Worm (Caenorhabditis elegans) whole organism, L1 larva: Measurements from ENCODE around the gene T03F6.3.

Experiments used
- aha-1 ChIP-seq: fragments of 150-350 bp; optimal IDR thresholded peaks from 2 replicates; lab custom pipeline; 2014; ENCODE audit warnings: missing biosample characterization, missing genetic modification characterization
- alr-1 ChIP-seq: fragments of 200-800 bp; sonication (Bioruptor generic); optimal IDR thresholded peaks from 2 replicates; lab custom pipeline; 2018; ENCODE audit warnings: borderline replicate concordance, mild to moderate bottlenecking, missing genetic modification characterization, missing compliant biosample characterization
- blmp-1 ChIP-seq: fragments of 150-350 bp; optimal IDR thresholded peaks from 2 replicates; lab custom pipeline; 2014; ENCODE audit warnings: missing biosample characterization, missing genetic modification characterization
- ceh-88 ChIP-seq: fragments of 200-800 bp; sonication (Bioruptor generic); IDR thresholded peaks from 2 replicates; pipeline ENCODE4 v1.3.6; 2022; ENCODE audit warnings: missing genetic modification characterization, missing compliant biosample characterization
- dpl-1 ChIP-seq, 3 experiments: fragments of 150-350 bp in 2 of 3; sonication (generic microtip) in 1 of 3; optimal IDR thresholded peaks; 2 replicates each; lab custom pipeline; 2014 to 2017; ENCODE audit warnings: missing biosample characterization in 3 of 3, missing genetic modification characterization in 3 of 3, missing genetic modification reagents in 3 of 3
- dsc-1 ChIP-seq: sonication (generic microtip); optimal IDR thresholded peaks from 2 replicates; lab custom pipeline; 2016; ENCODE audit warnings: mild to moderate bottlenecking, missing genetic modification characterization, missing compliant biosample characterization
- efl-1 ChIP-seq, 4 experiments: fragments of 150-350 bp; optimal IDR thresholded peaks in 3 of 4; peaks in 1 of 4; 1 replicate in 1 of 4; 2 replicates in 3 of 4; lab custom pipeline; 2014; ENCODE audit warnings: missing biosample characterization in 2 of 4, missing genetic modification characterization in 2 of 4, missing genetic modification reagents in 2 of 4
- efl-3 ChIP-seq: fragments of 200-800 bp; sonication (Bioruptor generic); optimal IDR thresholded peaks from 2 replicates; lab custom pipeline; 2018; ENCODE audit warnings: mild to moderate bottlenecking, missing genetic modification characterization, missing compliant biosample characterization
- egl-13 ChIP-seq: sonication (generic microtip); optimal IDR thresholded peaks from 2 replicates; lab custom pipeline; 2016; ENCODE audit warnings: missing genotype, missing genetic modification reagents, missing genetic modification characterization, missing compliant biosample characterization
- egl-27 ChIP-seq, 2 experiments: fragments of 150-350 bp in 1 of 2; sonication (generic microtip); optimal IDR thresholded peaks; 3 replicates each; lab custom pipeline; 2017 to 2018; ENCODE audit warnings: missing biosample characterization in 2 of 2, missing genetic modification characterization in 2 of 2, missing genetic modification reagents in 2 of 2
- elt-2 ChIP-seq: sonication (generic microtip); optimal IDR thresholded peaks from 2 replicates; lab custom pipeline; 2016; ENCODE audit warnings: missing genetic modification characterization, mild to moderate bottlenecking, inconsistent platforms, missing compliant biosample characterization, missing genetic modification reagents
- elt-3 ChIP-seq, 6 experiments: fragments of 150-350 bp in 1 of 6; sonication (generic microtip); optimal IDR thresholded peaks; 2 replicates each; lab custom pipeline; 2017 to 2018; ENCODE audit warnings: missing biosample characterization in 6 of 6, missing genetic modification characterization in 6 of 6, inconsistent platforms in 1 of 6
- ets-5 ChIP-seq: fragments of 200-800 bp; sonication (Bioruptor generic); IDR thresholded peaks from 2 replicates; pipeline ENCODE4 v1.3.6; 2022; ENCODE audit warnings: missing genetic modification characterization, missing compliant biosample characterization
- fkh-10 ChIP-seq: sonication (generic microtip); optimal IDR thresholded peaks from 2 replicates; lab custom pipeline; 2017; ENCODE audit warnings: missing biosample characterization, missing genetic modification reagents, missing genetic modification characterization
- fkh-4 ChIP-seq: sonication (generic microtip); optimal IDR thresholded peaks from 2 replicates; lab custom pipeline; 2016; ENCODE audit warnings: missing compliant biosample characterization, missing genetic modification characterization, borderline replicate concordance
- fkh-8 ChIP-seq: sonication (generic microtip); optimal IDR thresholded peaks from 2 replicates; lab custom pipeline; 2016; ENCODE audit warnings: mild to moderate bottlenecking, missing genetic modification characterization, missing compliant biosample characterization
- fos-1 ChIP-seq: fragments of 150-350 bp; optimal IDR thresholded peaks from 2 replicates; lab custom pipeline; 2014; ENCODE audit warnings: missing biosample characterization, missing genetic modification characterization
- hlh-17 ChIP-seq: fragments of 200-800 bp; sonication (Bioruptor generic); optimal IDR thresholded peaks from 2 replicates; lab custom pipeline; 2018; ENCODE audit warnings: missing genetic modification characterization, mild to moderate bottlenecking, missing compliant biosample characterization, moderate library complexity, borderline replicate concordance
- isw-1 ChIP-seq: fragments of 200-800 bp; sonication (Bioruptor generic); IDR thresholded peaks from 2 replicates; pipeline ENCODE4 v1.3.6; 2022; ENCODE audit warnings: missing genetic modification characterization, missing compliant biosample characterization
- jun-1 ChIP-seq: fragments of 150-350 bp; optimal IDR thresholded peaks from 2 replicates; lab custom pipeline; 2014; ENCODE audit warnings: missing biosample characterization, missing genetic modification reagents, missing genetic modification characterization
- lin-13 ChIP-seq: fragments of 150-350 bp; optimal IDR thresholded peaks from 2 replicates; lab custom pipeline; 2014; ENCODE audit warnings: missing biosample characterization, missing genetic modification reagents, missing genetic modification characterization
- lin-35 ChIP-seq, 2 experiments: fragments of 150-350 bp; optimal IDR thresholded peaks; 2 replicates each; lab custom pipeline; 2014; ENCODE audit warnings: missing biosample characterization in 2 of 2, missing genetic modification characterization in 2 of 2, missing genetic modification reagents in 2 of 2
- mep-1 ChIP-seq: fragments of 150-350 bp; optimal IDR thresholded peaks from 2 replicates; lab custom pipeline; 2014; ENCODE audit warnings: missing biosample characterization, missing genetic modification characterization
- nhr-11 ChIP-seq: fragments of 150-350 bp; optimal IDR thresholded peaks from 2 replicates; lab custom pipeline; 2014; ENCODE audit warnings: missing biosample characterization, missing genetic modification characterization
- nhr-12 ChIP-seq: sonication (generic microtip); optimal IDR thresholded peaks from 2 replicates; lab custom pipeline; 2017; ENCODE audit warnings: missing biosample characterization, missing genetic modification characterization
- nhr-19 ChIP-seq: fragments of 200-800 bp; sonication (Bioruptor generic); conservative IDR thresholded peaks from 2 replicates; pipeline ENCODE4 v1.3.6; 2022; ENCODE audit warnings: missing genetic modification characterization, missing compliant biosample characterization
- nhr-237 ChIP-seq: fragments of 150-350 bp; optimal IDR thresholded peaks from 2 replicates; lab custom pipeline; 2014; ENCODE audit warnings: missing biosample characterization, missing genetic modification characterization
- nhr-47 ChIP-seq: sonication (generic microtip); optimal IDR thresholded peaks from 2 replicates; lab custom pipeline; 2016; ENCODE audit warnings: mild to moderate bottlenecking, missing genetic modification characterization, moderate library complexity, missing compliant biosample characterization
- nhr-76 ChIP-seq: sonication (generic microtip); optimal IDR thresholded peaks from 2 replicates; lab custom pipeline; 2017; ENCODE audit warnings: missing biosample characterization, missing genetic modification characterization
- nhr-77 ChIP-seq: fragments of 150-350 bp; optimal IDR thresholded peaks from 2 replicates; lab custom pipeline; 2014; ENCODE audit warnings: missing biosample characterization, missing genetic modification characterization
- nhr-84 ChIP-seq: sonication (generic microtip); optimal IDR thresholded peaks from 2 replicates; lab custom pipeline; 2017; ENCODE audit warnings: missing biosample characterization, missing genetic modification characterization
- nhr-85 ChIP-seq: sonication (generic microtip); peaks from one replicate; lab custom pipeline; 2016; ENCODE audit warnings: missing genetic modification characterization, inconsistent platforms, missing compliant biosample characterization
- pag-3 ChIP-seq: sonication (generic microtip); optimal IDR thresholded peaks from 2 replicates; lab custom pipeline; 2017; ENCODE audit warnings: missing genetic modification characterization, mild to moderate bottlenecking, missing compliant biosample characterization, antibody characterized with exemption, borderline replicate concordance; ENCODE audit not compliant: insufficient read depth
- pax-3 ChIP-seq: fragments of 200-800 bp; sonication (Bioruptor generic); optimal IDR thresholded peaks from 2 replicates; lab custom pipeline; 2018; ENCODE audit warnings: mild to moderate bottlenecking, missing genetic modification characterization, moderate library complexity, missing compliant biosample characterization
- pqm-1 ChIP-seq: sonication (generic microtip); optimal IDR thresholded peaks from 3 replicates; lab custom pipeline; 2017; ENCODE audit warnings: missing biosample characterization, missing genetic modification characterization
- rnt-1 ChIP-seq: sonication (generic microtip); optimal IDR thresholded peaks from 2 replicates; lab custom pipeline; 2016; ENCODE audit warnings: mild to moderate bottlenecking, missing genetic modification characterization, moderate library complexity, missing compliant biosample characterization
- skn-1 ChIP-seq: fragments of 150-350 bp; optimal IDR thresholded peaks from 2 replicates; lab custom pipeline; 2014; ENCODE audit warnings: missing biosample characterization, missing genetic modification characterization
- snu-23 ChIP-seq: sonication (generic microtip); optimal IDR thresholded peaks from 2 replicates; lab custom pipeline; 2016; ENCODE audit warnings: missing genetic modification characterization, missing compliant biosample characterization
- sox-4 ChIP-seq: sonication (generic microtip); optimal IDR thresholded peaks from 2 replicates; lab custom pipeline; 2016; ENCODE audit warnings: missing genetic modification characterization, missing compliant biosample characterization
- sptf-1 ChIP-seq: fragments of 150-350 bp; optimal IDR thresholded peaks from 2 replicates; lab custom pipeline; 2014; ENCODE audit warnings: missing biosample characterization, missing genetic modification characterization
- swsn-7 ChIP-seq: sonication (generic microtip); optimal IDR thresholded peaks from 2 replicates; lab custom pipeline; 2016; ENCODE audit warnings: missing genetic modification characterization, missing compliant biosample characterization
- tlp-1 ChIP-seq: fragments of 150-350 bp; optimal IDR thresholded peaks from 2 replicates; lab custom pipeline; 2014; ENCODE audit warnings: missing biosample characterization, missing genetic modification characterization
- unc-130 ChIP-seq: fragments of 150-350 bp; optimal IDR thresholded peaks from 2 replicates; lab custom pipeline; 2017; ENCODE audit warnings: missing biosample characterization, missing genetic modification characterization, inconsistent platforms
- unc-30 ChIP-seq: sonication (generic microtip); optimal IDR thresholded peaks from 2 replicates; lab custom pipeline; 2017; ENCODE audit warnings: missing biosample characterization, missing genetic modification characterization
- unc-98 ChIP-seq: fragments of 200-800 bp; sonication (Bioruptor generic); IDR thresholded peaks from 2 replicates; pipeline ENCODE4 v1.3.6; 2022; ENCODE audit warnings: missing genetic modification characterization, missing compliant biosample characterization
- vab-15 ChIP-seq: sonication (generic microtip); optimal IDR thresholded peaks from 2 replicates; lab custom pipeline; 2017; ENCODE audit warnings: missing genotype, mild to moderate bottlenecking, missing genetic modification characterization, missing compliant biosample characterization
- xbp-1 ChIP-seq: sonication (generic microtip); optimal IDR thresholded peaks from 2 replicates; lab custom pipeline; 2016; ENCODE audit warnings: missing genetic modification characterization, missing compliant biosample characterization
- ztf-4 ChIP-seq: fragments of 150-350 bp; optimal IDR thresholded peaks from 2 replicates; lab custom pipeline; 2014; ENCODE audit warnings: missing biosample characterization, missing genetic modification characterization

The T03F6.3 gene

DNA sequence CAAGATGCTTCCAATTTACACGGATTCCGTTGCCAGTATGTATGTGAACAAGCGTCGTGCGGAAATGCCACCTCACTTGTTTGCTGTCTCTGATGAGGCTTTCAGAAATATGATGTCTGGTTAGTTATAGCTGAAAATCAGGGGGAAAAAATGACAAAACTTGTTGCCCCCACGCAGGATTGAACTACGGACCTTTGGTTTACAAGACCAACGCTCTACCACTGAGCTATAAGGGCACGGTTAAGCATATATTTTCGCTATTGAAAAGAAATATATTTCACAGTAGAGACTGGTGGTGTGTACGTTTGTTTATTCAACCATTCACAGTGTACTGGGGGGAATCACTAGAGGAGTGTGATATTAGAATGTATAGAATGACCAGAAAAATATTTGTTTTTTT lies 22.0 kb downstream of the T03F6.3 start:
- TF ChIP-seq nhr-19 (GFP tag; lab: Robert Waterston, UW) (no peak), lin-35 (GFP tag; optimal IDR thresholded peaks at IDR 0.05; lab: Kevin White, UChicago) (peak in 1 of 2 experiments; percentile 10)
- TF ChIP-seq, all 84 proteins: peak for 1

DNA sequence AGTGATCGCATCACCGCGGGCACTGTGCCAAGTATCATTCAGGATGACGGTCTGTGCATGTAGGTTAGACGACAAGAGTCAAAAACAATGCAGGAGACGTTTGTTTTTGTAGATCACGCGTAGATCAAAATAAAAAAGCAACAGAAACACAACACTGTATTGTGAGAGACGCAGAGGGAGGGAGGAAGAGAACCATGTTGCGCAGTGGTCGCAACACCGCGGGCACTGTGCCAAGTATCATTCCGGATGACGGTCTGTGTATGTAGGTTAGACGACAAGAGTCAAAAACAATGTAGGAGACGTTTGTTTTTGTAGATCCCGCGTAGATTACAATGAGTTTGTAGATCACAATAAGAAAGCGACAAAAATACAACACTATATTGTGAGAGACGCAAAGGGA lies 29.8 kb downstream of the T03F6.3 start:
- TF ChIP-seq pqm-1 (tag; lab: Kevin White, UChicago) (no peak), nhr-84 (tag; lab: Kevin White, UChicago) (no peak), unc-30 (tag; lab: Kevin White, UChicago) (no peak)
- TF ChIP-seq, all 84 proteins: peak for 0

DNA sequence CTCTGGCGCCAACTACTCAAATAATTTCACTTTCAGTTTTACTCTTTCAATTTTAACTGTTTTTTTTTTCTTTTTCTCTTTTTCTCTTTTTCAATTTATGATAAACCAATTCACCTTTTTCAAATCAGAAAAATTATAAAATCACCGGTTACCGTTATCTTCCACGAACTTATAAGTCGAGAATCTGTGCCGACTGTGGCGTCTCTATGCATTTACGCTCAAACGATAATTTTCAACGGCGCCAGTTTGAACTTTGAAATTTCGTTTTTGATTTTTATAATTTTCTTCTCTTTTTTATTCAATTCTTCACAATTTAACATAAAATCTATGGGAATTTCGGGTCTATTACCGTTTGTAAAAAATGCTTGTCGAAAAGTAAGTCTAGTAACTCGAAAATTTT lies 34.2 kb downstream of the T03F6.3 start, which contains the start of gene exo-1:
exo-1 (plus strand) TSS at position 101 of the 400 bp plus-strand sequence.
- TF ChIP-seq fkh-8 (tag; lab: Kevin White, UChicago) (peak; percentile 7), sptf-1 (tag; lab: Kevin White, UChicago) (no peak), mep-1 (tag; lab: Kevin White, UChicago) (peak; percentile 10), nhr-76 (tag; lab: Kevin White, UChicago) (no peak), fkh-10 (GFP tag; lab: Kevin White, UChicago) (no peak), skn-1 (tag; lab: Kevin White, UChicago) (peak; percentile 56), egl-27 (tag; optimal IDR thresholded peaks at IDR 0.05; lab: Kevin White, UChicago) (no peak), isw-1 (GFP tag; lab: Robert Waterston, UW) (no peak), nhr-77 (tag; lab: Kevin White, UChicago) (peak; percentile 65), dpl-1 (GFP tag; optimal IDR thresholded peaks at IDR 0.05; lab: Kevin White, UChicago) (peak; percentile 86 to 91 (median 90)), blmp-1 (peak; percentile 82), nhr-237 (tag; lab: Kevin White, UChicago) (no peak), efl-1 (optimal IDR thresholded peaks at IDR 0.05; lab: Kevin White, UChicago) (peak; percentile 67 to 92), efl-1 (GFP tag; optimal IDR thresholded peaks at IDR 0.05 in 1 of 2; lab: Kevin White, UChicago) (peak; percentile 87 to 99), ceh-88 (GFP tag; lab: Robert Waterston, UW) (no peak), ets-5 (GFP tag; lab: Robert Waterston, UW) (no peak), unc-98 (GFP tag; lab: Robert Waterston, UW) (no peak), snu-23 (GFP tag; lab: Kevin White, UChicago) (peak; percentile 63), jun-1 (tag; lab: Kevin White, UChicago) (no peak), pax-3 (tag; lab: Kevin White, UChicago) (peak; percentile 2), rnt-1 (tag; lab: Kevin White, UChicago) (peak; percentile 50), elt-2 (no peak), fos-1 (tag; lab: Kevin White, UChicago) (peak; percentile 2), lin-13 (peak; percentile 58), egl-13 (tag; lab: Kevin White, UChicago) (no peak), unc-130 (tag; lab: Kevin White, UChicago) (peak; percentile 77), swsn-7 (tag; lab: Kevin White, UChicago) (no peak), fkh-4 (tag; lab: Kevin White, UChicago) (no peak), vab-15 (tag; lab: Kevin White, UChicago) (peak; percentile 26), alr-1 (tag; lab: Kevin White, UChicago) (no peak), nhr-47 (peak; percentile 49), unc-30 (tag; lab: Kevin White, UChicago) (no peak), tlp-1 (tag; lab: Kevin White, UChicago) (no peak), dsc-1 (no peak), efl-3 (GFP tag; lab: Kevin White, UChicago) (no peak), ztf-4 (tag; lab: Kevin White, UChicago) (no peak), nhr-12 (tag; lab: Kevin White, UChicago) (no peak), nhr-85 (peak; percentile 71), aha-1 (tag; lab: Kevin White, UChicago) (no peak), pag-3 (tag; lab: Kevin White, UChicago) (no peak), elt-3 (tag; optimal IDR thresholded peaks at IDR 0.05; lab: Kevin White, UChicago) (peak in 3 of 6 experiments; percentile 40 to 89 (median 45)), xbp-1 (no peak), pqm-1 (tag; lab: Kevin White, UChicago) (no peak), hlh-17 (no peak), nhr-19 (GFP tag; lab: Robert Waterston, UW) (no peak), nhr-11 (tag; lab: Kevin White, UChicago) (no peak), lin-35 (GFP tag; optimal IDR thresholded peaks at IDR 0.05; lab: Kevin White, UChicago) (peak; percentile 83 to 98), sox-4 (tag; lab: Kevin White, UChicago) (no peak)
